Fruit fly (Drosophila melanogaster) whole organism, wandering third instar larva: Measurements from ENCODE around the gene mtg.

Experiments used
- CG9705 ChIP-seq: fragments of 200-800 bp; sonication (Bioruptor generic); optimal IDR thresholded peaks from 2 replicates; lab custom pipeline; 2018; ENCODE audit warnings: missing biosample characterization, mild to moderate bottlenecking, missing genetic modification characterization
- Dif ChIP-seq: fragments of 200-275, 200-300 bp; sonication (Bioruptor generic); optimal IDR thresholded peaks from 2 replicates; lab custom pipeline; 2018; ENCODE audit warnings: missing biosample characterization, missing genetic modification characterization; ENCODE audit not compliant: partially characterized antibody
- Hnf4 ChIP-seq: fragments of 200-800 bp; sonication (Bioruptor generic); optimal IDR thresholded peaks from 2 replicates; lab custom pipeline; 2016; ENCODE audit warnings: missing biosample characterization, mild to moderate bottlenecking, missing genetic modification characterization
- Myc ChIP-seq: fragments of >200 bp; optimal IDR thresholded peaks from 2 replicates; lab custom pipeline; 2017
- Vsx2 ChIP-seq: fragments of 200-300, 225-300 bp; sonication (Bioruptor generic); optimal IDR thresholded peaks from 2 replicates; lab custom pipeline; 2018; ENCODE audit warnings: missing biosample characterization, missing genetic modification characterization; ENCODE audit not compliant: partially characterized antibody
- dl ChIP-seq, 2 experiments: fragments of 175-275, 200-275 bp in 1 of 2; fragments of 200-275 bp in 1 of 2; sonication (Bioruptor generic); optimal IDR thresholded peaks; lab custom pipeline; 2018; ENCODE audit warnings: mild to moderate bottlenecking in 2 of 2, missing biosample characterization in 2 of 2, missing genetic modification characterization in 2 of 2, moderate library complexity in 2 of 2; ENCODE audit not compliant: partially characterized antibody in 2 of 2, insufficient read depth in 1 of 2
- dsf ChIP-seq: sonication (Bioruptor generic); optimal IDR thresholded peaks from 2 replicates; lab custom pipeline; 2016; ENCODE audit warnings: missing biosample characterization, missing genetic modification characterization, borderline replicate concordance
- h ChIP-seq: fragments of 200-800 bp; sonication (Bioruptor generic); optimal IDR thresholded peaks from 3 replicates; lab custom pipeline; 2016; ENCODE audit warnings: missing biosample characterization, mild to moderate bottlenecking, missing genetic modification characterization
- psq ChIP-seq: fragments of 200-800 bp; sonication (Bioruptor generic); optimal IDR thresholded peaks from 3 replicates; lab custom pipeline; 2017; ENCODE audit warnings: missing biosample characterization, mild to moderate bottlenecking, missing genetic modification characterization, moderate library complexity
- sage ChIP-seq: fragments of 200-800 bp; sonication (Bioruptor generic); optimal IDR thresholded peaks from 2 replicates; lab custom pipeline; 2016; ENCODE audit warnings: missing biosample characterization, mild to moderate bottlenecking, missing genetic modification characterization

DNA sequence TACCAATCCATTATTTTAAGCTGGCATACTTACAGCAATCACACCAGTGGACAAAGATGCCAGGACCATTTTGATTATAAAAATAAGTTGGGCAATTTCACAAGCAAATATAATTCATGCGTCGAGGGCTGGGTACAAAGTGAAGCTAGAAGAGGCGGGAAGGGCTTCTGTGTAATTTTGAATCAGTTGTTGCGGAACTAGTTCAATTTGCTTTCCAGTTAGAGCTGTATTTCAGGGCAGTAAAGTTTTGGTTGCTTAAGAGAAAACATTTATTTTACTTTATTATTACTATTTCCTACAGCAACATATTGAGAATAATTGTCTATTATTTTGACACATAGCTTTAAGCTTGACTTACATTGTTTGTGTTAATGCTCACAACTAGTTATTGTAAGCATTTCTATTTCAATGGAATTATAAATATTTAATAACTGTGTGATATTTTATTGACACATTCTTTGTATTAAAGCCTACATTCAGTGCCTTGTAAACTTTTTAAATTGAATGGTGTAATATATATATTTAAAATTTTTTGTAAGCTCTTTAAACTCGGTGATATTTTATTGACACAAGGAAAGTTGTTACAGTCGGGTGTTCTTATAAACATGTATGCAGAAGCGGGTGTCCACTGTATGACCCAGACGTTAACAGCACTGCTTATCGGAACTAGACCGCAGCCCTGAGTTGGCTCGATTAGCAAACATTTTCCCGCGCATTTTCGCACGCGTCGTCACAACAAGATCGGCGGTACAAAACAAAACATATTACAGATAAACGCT is 14.2 kb downstream of the mtg start, which contains the start of the genes RPA1 and Mcm2:
- no peak for TF ChIP-seq sage (GFP tag; lab: Kevin White, UChicago)
- no peak for TF ChIP-seq Dif (GFP tag; lab: Kevin White, UChicago)
- TF ChIP-seq Hnf4 (GFP tag; lab: Kevin White, UChicago): no peak
- peak; percentile 75 for TF ChIP-seq h (GFP tag; lab: Kevin White, UChicago)
- TF ChIP-seq psq (GFP tag; lab: Kevin White, UChicago): peak; percentile 77
- TF ChIP-seq Myc: no peak
- no peak for TF ChIP-seq Vsx2 (GFP tag; lab: Kevin White, UChicago)
- no peak for TF ChIP-seq dl (GFP tag; optimal IDR thresholded peaks at IDR 0.05; lab: Kevin White, UChicago; ENCODE audit: insufficient read depth in 1 of 2, partially characterized antibody in 2 of 2)
- TF ChIP-seq dsf (GFP tag; lab: Kevin White, UChicago): peak; percentile 39
- peak; percentile 64 for TF ChIP-seq CG9705 (GFP tag; lab: Kevin White, UChicago)
